Fruit fly (Drosophila melanogaster): Measurements from ENCODE around the gene CG33287.

CG33287 gene

DNA sequence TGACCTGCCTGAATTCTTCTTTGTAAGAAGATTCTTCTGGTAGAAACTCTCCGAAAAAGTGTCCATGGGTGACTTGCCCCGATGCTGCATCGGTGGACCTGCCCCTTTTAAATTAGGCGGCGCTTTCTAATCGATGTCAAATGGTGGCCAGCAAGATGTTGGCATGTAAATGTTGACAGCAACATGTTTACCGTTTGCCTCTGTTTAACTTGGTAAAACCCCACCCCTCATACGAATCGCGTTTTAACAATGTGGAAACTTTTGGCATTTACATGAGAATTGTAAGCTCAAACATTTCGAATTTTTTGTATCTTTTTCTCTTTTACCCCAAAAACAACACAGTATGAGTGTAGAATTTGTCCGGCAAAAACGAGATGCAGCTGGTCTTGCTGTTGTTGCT, 5.9 kb upstream of the CG33287 start:
- TF ChIP-seq CG14655 (GFP tag; optimal IDR thresholded peaks at IDR 0.05) (no peak), CG10348 (GFP tag; IDR thresholded peaks at IDR 0.05) (no peak), gl (tag; optimal IDR thresholded peaks at IDR 0.05) (no peak), fd96Ca (GFP tag; IDR thresholded peaks at IDR 0.05) (no peak), CG4496 (GFP tag; IDR thresholded peaks at IDR 0.05) (no peak), CG12605 (GFP tag; IDR thresholded peaks at IDR 0.05) (no peak), CG17806 (tag; optimal IDR thresholded peaks at IDR 0.05) (no peak), CG9948 (tag; optimal IDR thresholded peaks at IDR 0.05) (no peak), Ets98B (GFP tag; IDR thresholded peaks at IDR 0.05) (no peak), CG15710 (tag; optimal IDR thresholded peaks at IDR 0.05) (no peak), rn (GFP tag; IDR thresholded peaks at IDR 0.05) (no peak), CG34367 (tag; optimal IDR thresholded peaks at IDR 0.05) (no peak), EcR (GFP tag; optimal IDR thresholded peaks at IDR 0.05) (no peak), Pif1B (GFP tag; optimal IDR thresholded peaks at IDR 0.05) (no peak), CG13204 (GFP tag; optimal IDR thresholded peaks at IDR 0.05) (no peak), D1 (tag; optimal IDR thresholded peaks at IDR 0.05) (no peak), Snoo (tag; optimal IDR thresholded peaks at IDR 0.05) (no peak), Pif1A (GFP tag; optimal IDR thresholded peaks at IDR 0.05) (no peak)

- no peak for TF ChIP-seq fd96Ca (GFP tag; IDR thresholded peaks at IDR 0.05)
- TF ChIP-seq CG32121 (GFP tag; IDR thresholded peaks at IDR 0.05), result no peak
- no peak for TF ChIP-seq EcR (GFP tag; optimal IDR thresholded peaks at IDR 0.05)
- no peak for TF ChIP-seq CG10348 (GFP tag; IDR thresholded peaks at IDR 0.05)
- TF ChIP-seq Pif1A (GFP tag; optimal IDR thresholded peaks at IDR 0.05), result no peak
- TF ChIP-seq Ets98B (GFP tag; IDR thresholded peaks at IDR 0.05), result no peak
- TF ChIP-seq CG12605 (GFP tag; IDR thresholded peaks at IDR 0.05), result no peak
- TF ChIP-seq CG15710 (tag; optimal IDR thresholded peaks at IDR 0.05), result no peak
- TF ChIP-seq CG13204 (GFP tag; optimal IDR thresholded peaks at IDR 0.05), result no peak
- TF ChIP-seq D1 (tag; optimal IDR thresholded peaks at IDR 0.05), result no peak
- no peak for TF ChIP-seq rn (GFP tag; IDR thresholded peaks at IDR 0.05)
- TF ChIP-seq CG17806 (tag; optimal IDR thresholded peaks at IDR 0.05), result no peak
- no peak for TF ChIP-seq Snoo (tag; optimal IDR thresholded peaks at IDR 0.05)
- TF ChIP-seq CG34367 (tag; optimal IDR thresholded peaks at IDR 0.05), result no peak
- TF ChIP-seq CG14655 (GFP tag; optimal IDR thresholded peaks at IDR 0.05), result no peak
- TF ChIP-seq CG8159 (tag; optimal IDR thresholded peaks at IDR 0.05), result no peak
- no peak for TF ChIP-seq Pif1B (GFP tag; optimal IDR thresholded peaks at IDR 0.05)
- TF ChIP-seq CG9948 (tag; optimal IDR thresholded peaks at IDR 0.05), result no peak
Observed at dm6 chr3L:20974600-20974999, 4.1 kb upstream of the CG33287 start, which contains the start of gene CG33286. TSS of gene CG33286 (minus strand) at chr3L:20974700.

- TF ChIP-seq rn (GFP tag; IDR thresholded peaks at IDR 0.05) (no peak), Pif1A (GFP tag; optimal IDR thresholded peaks at IDR 0.05) (no peak), CG4496 (GFP tag; IDR thresholded peaks at IDR 0.05) (no peak), Snoo (tag; optimal IDR thresholded peaks at IDR 0.05) (no peak), gl (tag; optimal IDR thresholded peaks at IDR 0.05) (no peak), CG13204 (GFP tag; optimal IDR thresholded peaks at IDR 0.05) (no peak), CG14655 (GFP tag; optimal IDR thresholded peaks at IDR 0.05) (no peak), Ets98B (GFP tag; IDR thresholded peaks at IDR 0.05) (no peak), CG34367 (tag; optimal IDR thresholded peaks at IDR 0.05) (no peak), Pif1B (GFP tag; optimal IDR thresholded peaks at IDR 0.05) (no peak), CG12605 (GFP tag; IDR thresholded peaks at IDR 0.05) (no peak), CG10348 (GFP tag; IDR thresholded peaks at IDR 0.05) (no peak), fd96Ca (GFP tag; IDR thresholded peaks at IDR 0.05) (no peak), EcR (GFP tag; optimal IDR thresholded peaks at IDR 0.05) (no peak), D1 (tag; optimal IDR thresholded peaks at IDR 0.05) (no peak)
Observed at dm6 chr3L:20966662-20967061, 3.8 kb downstream of the CG33287 start, which contains the start of gene CG12983. TSS of gene CG12983 (minus strand) at chr3L:20966762.

dm6 chr3L:20962455-20962854, 8.0 kb downstream of the CG33287 start, which contains the start of gene CG10587:
TSS of gene CG10587 (minus strand) at chr3L:20962555.
- no peak for TF ChIP-seq CG14655 (GFP tag; optimal IDR thresholded peaks at IDR 0.05)
- TF ChIP-seq CG13204 (GFP tag; optimal IDR thresholded peaks at IDR 0.05), result no peak
- no peak for TF ChIP-seq CG9948 (tag; optimal IDR thresholded peaks at IDR 0.05)
- no peak for TF ChIP-seq Ets98B (GFP tag; IDR thresholded peaks at IDR 0.05)
- no peak for TF ChIP-seq rn (GFP tag; IDR thresholded peaks at IDR 0.05)
- TF ChIP-seq CG4496 (GFP tag; IDR thresholded peaks at IDR 0.05), result no peak
- TF ChIP-seq EcR (GFP tag; optimal IDR thresholded peaks at IDR 0.05), result no peak
- no peak for TF ChIP-seq gl (tag; optimal IDR thresholded peaks at IDR 0.05)
- TF ChIP-seq fd96Ca (GFP tag; IDR thresholded peaks at IDR 0.05), result no peak
- no peak for TF ChIP-seq CG12605 (GFP tag; IDR thresholded peaks at IDR 0.05)
- TF ChIP-seq CG32121 (GFP tag; IDR thresholded peaks at IDR 0.05), result no peak
- no peak for TF ChIP-seq CG34367 (tag; optimal IDR thresholded peaks at IDR 0.05)
- TF ChIP-seq CG8301 (tag; optimal IDR thresholded peaks at IDR 0.05), result no peak
- no peak for TF ChIP-seq Pif1A (GFP tag; optimal IDR thresholded peaks at IDR 0.05)
- no peak for TF ChIP-seq CG8159 (tag; optimal IDR thresholded peaks at IDR 0.05)
- no peak for TF ChIP-seq Pif1B (GFP tag; optimal IDR thresholded peaks at IDR 0.05)
- no peak for TF ChIP-seq CG10348 (GFP tag; IDR thresholded peaks at IDR 0.05)

DNA sequence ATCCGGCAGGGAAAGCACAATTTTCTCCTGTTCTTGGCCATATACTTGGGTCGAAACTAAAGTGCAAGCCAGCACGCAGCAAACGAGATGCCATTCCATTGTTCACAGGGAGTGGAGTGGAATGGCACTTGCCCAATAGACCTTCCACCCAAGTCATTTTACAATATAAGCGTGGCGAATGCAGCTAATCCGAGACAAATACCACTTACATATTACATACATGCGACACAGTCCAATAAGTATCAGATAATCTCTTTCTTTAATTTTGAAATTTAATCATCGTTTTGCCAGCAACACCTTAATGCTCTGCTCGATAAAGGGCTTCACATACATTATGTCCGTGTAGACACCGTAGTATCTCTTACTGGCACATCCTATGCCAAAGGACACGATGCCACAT, 9.2 kb downstream of the CG33287 start, which contains the start of gene CG11037:
Gene CG11037 (minus strand): TSS at position 101 of the 400 bp plus-strand sequence.
- TF ChIP-seq CG9948 (tag; optimal IDR thresholded peaks at IDR 0.05) (no peak), CG34367 (tag; optimal IDR thresholded peaks at IDR 0.05) (no peak), D1 (tag; optimal IDR thresholded peaks at IDR 0.05) (no peak), CG8159 (tag; optimal IDR thresholded peaks at IDR 0.05) (no peak), CG17806 (tag; optimal IDR thresholded peaks at IDR 0.05) (no peak), CG8301 (tag; optimal IDR thresholded peaks at IDR 0.05) (no peak), Pif1B (GFP tag; optimal IDR thresholded peaks at IDR 0.05) (no peak), Snoo (tag; optimal IDR thresholded peaks at IDR 0.05) (no peak), CG10348 (GFP tag; IDR thresholded peaks at IDR 0.05) (no peak), Pif1A (GFP tag; optimal IDR thresholded peaks at IDR 0.05) (no peak)

dm6 chr3L:20956650-20957049, 13.8 kb downstream of the CG33287 start, which contains the start of the genes Sems and CG10588:
TSS of gene Sems (minus strand) at chr3L:20956750.
TSS of gene CG10588 (plus strand) at chr3L:20956934.
- TF ChIP-seq CG10348 (GFP tag; IDR thresholded peaks at IDR 0.05) (no peak), Pif1A (GFP tag; optimal IDR thresholded peaks at IDR 0.05) (no peak), CG8159 (tag; optimal IDR thresholded peaks at IDR 0.05) (no peak), CG15710 (tag; optimal IDR thresholded peaks at IDR 0.05) (no peak), EcR (GFP tag; optimal IDR thresholded peaks at IDR 0.05) (no peak), Pif1B (GFP tag; optimal IDR thresholded peaks at IDR 0.05) (no peak), D1 (tag; optimal IDR thresholded peaks at IDR 0.05) (no peak), CG34367 (tag; optimal IDR thresholded peaks at IDR 0.05) (no peak), CG13204 (GFP tag; optimal IDR thresholded peaks at IDR 0.05) (no peak), CG32121 (GFP tag; IDR thresholded peaks at IDR 0.05) (no peak), CG12605 (GFP tag; IDR thresholded peaks at IDR 0.05) (no peak), CG14655 (GFP tag; optimal IDR thresholded peaks at IDR 0.05) (no peak), Ets98B (GFP tag; IDR thresholded peaks at IDR 0.05) (no peak), fd96Ca (GFP tag; IDR thresholded peaks at IDR 0.05) (no peak), rn (GFP tag; IDR thresholded peaks at IDR 0.05) (no peak)

Data from whole organism, pupa.